Fruit fly (Drosophila melanogaster) whole organism, embryonic: Measurements from ENCODE around the gene Nt5b.

Experiments
- Ada2b ChIP-seq: fragments of 200-800 bp; sonication (Bioruptor generic); IDR thresholded peaks from 2 replicates; pipeline ENCODE4 v1.3.6; 2022; ENCODE audit warnings: missing biosample characterization, missing genetic modification characterization
- Blimp-1 ChIP-seq: fragments of 200-800 bp; sonication (Bioruptor generic); optimal IDR thresholded peaks from 3 replicates; lab custom pipeline; 2018; ENCODE audit warnings: missing biosample characterization, missing genetic modification characterization, mild to moderate bottlenecking, moderate library complexity, missing genetic modification reagents
- CG10321 ChIP-seq: fragments of 200-800 bp; sonication (Bioruptor generic); IDR thresholded peaks from 2 replicates; pipeline ENCODE4 v1.3.6; 2022; ENCODE audit warnings: missing biosample characterization, missing genetic modification characterization
- CG10543 ChIP-seq: fragments of 200-800 bp; sonication (Bioruptor generic); optimal IDR thresholded peaks from 3 replicates; lab custom pipeline; 2017; ENCODE audit warnings: missing biosample characterization, mild to moderate bottlenecking, missing genetic modification characterization, moderate library complexity
- CG13424 ChIP-seq: fragments of 200-800 bp; sonication (Bioruptor generic); optimal IDR thresholded peaks from 2 replicates; lab custom pipeline; 2019; ENCODE audit warnings: missing biosample characterization, mild to moderate bottlenecking, missing genetic modification characterization, moderate library complexity
- CG15269 ChIP-seq: fragments of 200-800 bp; sonication (Bioruptor generic); optimal IDR thresholded peaks from 2 replicates; lab custom pipeline; 2018; ENCODE audit warnings: missing biosample characterization, mild to moderate bottlenecking, missing genetic modification characterization, moderate library complexity
- CG17359 ChIP-seq: fragments of 200-800 bp; sonication (Bioruptor generic); optimal IDR thresholded peaks from 3 replicates; lab custom pipeline; 2018; ENCODE audit warnings: missing biosample characterization, mild to moderate bottlenecking, missing genetic modification characterization, moderate library complexity
- CG17361 ChIP-seq: fragments of 200-800 bp; sonication (Bioruptor generic); IDR thresholded peaks from 3 replicates; pipeline ENCODE4 v1.3.6; 2022; ENCODE audit warnings: missing biosample characterization, missing genetic modification characterization
- CG18599 ChIP-seq: fragments of 200-800 bp; sonication (Bioruptor generic); optimal IDR thresholded peaks from 3 replicates; lab custom pipeline; 2017; ENCODE audit warnings: missing biosample characterization, missing genetic modification characterization, mild to moderate bottlenecking, moderate library complexity, missing genetic modification reagents
- CG2678 ChIP-seq: fragments of 200-800 bp; sonication (Bioruptor generic); optimal IDR thresholded peaks from 3 replicates; lab custom pipeline; 2019; ENCODE audit warnings: missing biosample characterization, mild to moderate bottlenecking, missing genetic modification characterization, moderate library complexity
- CG2712 ChIP-seq: fragments of 200-800 bp; optimal IDR thresholded peaks from 3 replicates; lab custom pipeline; 2019; ENCODE audit warnings: missing biosample characterization, mild to moderate bottlenecking, missing genetic modification characterization, moderate library complexity
- CG32532 ChIP-seq: fragments of 200-800 bp; sonication (Bioruptor generic); IDR thresholded peaks from 2 replicates; pipeline ENCODE4 v1.3.6; 2022; ENCODE audit warnings: missing biosample characterization, missing genetic modification characterization
- CG33557 ChIP-seq: fragments of 200-800 bp; sonication (Bioruptor generic); optimal IDR thresholded peaks from 2 replicates; lab custom pipeline; 2019; ENCODE audit warnings: missing biosample characterization, mild to moderate bottlenecking, missing genetic modification characterization, moderate library complexity
- CG3407 ChIP-seq: fragments of 200-800 bp; sonication (Bioruptor generic); optimal IDR thresholded peaks from 2 replicates; lab custom pipeline; 2018; ENCODE audit warnings: missing biosample characterization, mild to moderate bottlenecking, missing genetic modification characterization
- CG3995 ChIP-seq: fragments of 200-800 bp; sonication (Bioruptor generic); optimal IDR thresholded peaks from 3 replicates; lab custom pipeline; 2016; ENCODE audit warnings: missing biosample characterization, missing genetic modification characterization
- CG42726 ChIP-seq: fragments of 200-800 bp; sonication (Bioruptor generic); IDR thresholded peaks from 2 replicates; pipeline ENCODE4 v1.3.6; 2022; ENCODE audit warnings: missing biosample characterization, missing genetic modification characterization; ENCODE audit not compliant: partially characterized antibody
- CG4820 ChIP-seq: fragments of 200-800 bp; sonication (Bioruptor generic); optimal IDR thresholded peaks from 3 replicates; lab custom pipeline; 2016; ENCODE audit warnings: missing biosample characterization, missing genetic modification characterization
- CG7271 ChIP-seq: fragments of 200-800 bp; sonication (Bioruptor generic); optimal IDR thresholded peaks from 2 replicates; lab custom pipeline; 2018; ENCODE audit warnings: missing biosample characterization, mild to moderate bottlenecking, missing genetic modification characterization, moderate library complexity
- CG7839 ChIP-seq: fragments of 200-800 bp; sonication (Bioruptor generic); optimal IDR thresholded peaks from 3 replicates; lab custom pipeline; 2018; ENCODE audit warnings: missing biosample characterization, mild to moderate bottlenecking, missing genetic modification characterization, moderate library complexity
- D19B ChIP-seq: fragments of 200-800 bp; sonication (Bioruptor generic); optimal IDR thresholded peaks from 2 replicates; lab custom pipeline; 2017; ENCODE audit warnings: missing biosample characterization, mild to moderate bottlenecking, missing genetic modification characterization
- HLH3B ChIP-seq: fragments of 200-800 bp; sonication (Bioruptor generic); IDR thresholded peaks from 2 replicates; pipeline ENCODE4 v1.3.6; 2022; ENCODE audit warnings: missing biosample characterization, missing genetic modification characterization
- Hey ChIP-seq: fragments of 200-800 bp; sonication (Bioruptor generic); optimal IDR thresholded peaks from 3 replicates; lab custom pipeline; 2018; ENCODE audit warnings: missing biosample characterization, mild to moderate bottlenecking, missing genetic modification characterization
- Hr39 ChIP-seq: fragments of >200 bp; optimal IDR thresholded peaks from 2 replicates; lab custom pipeline; 2017
- Hr51 ChIP-seq, 2 experiments: fragments of 200-800 bp; sonication (Bioruptor generic); optimal IDR thresholded peaks; 2 replicates in 1 of 2; 3 replicates in 1 of 2; lab custom pipeline; 2016 to 2018; ENCODE audit warnings: missing biosample characterization in 2 of 2, missing genetic modification characterization in 2 of 2, mild to moderate bottlenecking in 1 of 2, moderate library complexity in 1 of 2
- Med ChIP-seq: fragments of 200-800 bp; sonication (Bioruptor generic); peaks from one replicate; lab custom pipeline; 2016; ENCODE audit warnings: missing biosample characterization, missing genetic modification characterization, mild to moderate bottlenecking, inconsistent platforms, moderate library complexity
- Meics ChIP-seq: fragments of 200-800 bp; sonication (Bioruptor generic); optimal IDR thresholded peaks from 2 replicates; lab custom pipeline; 2017; ENCODE audit warnings: missing biosample characterization, mild to moderate bottlenecking, missing genetic modification characterization
- NC2α ChIP-seq: fragments of 200-800 bp; sonication (Bioruptor generic); optimal IDR thresholded peaks from 2 replicates; lab custom pipeline; 2016; ENCODE audit warnings: missing biosample characterization, missing genetic modification characterization
- Neu2 ChIP-seq: fragments of 200-800 bp; sonication (Bioruptor generic); optimal IDR thresholded peaks from 3 replicates; lab custom pipeline; 2016; ENCODE audit warnings: missing biosample characterization, missing genetic modification characterization, borderline replicate concordance
- Pdp1 ChIP-seq, 2 experiments: fragments of 200-800 bp; sonication (Bioruptor generic); optimal IDR thresholded peaks; 3 replicates each; lab custom pipeline; 2016; ENCODE audit warnings: missing biosample characterization in 2 of 2, missing genetic modification characterization in 2 of 2, mild to moderate bottlenecking in 1 of 2, moderate library complexity in 1 of 2
- Xrp1 ChIP-seq: fragments of 200-800 bp; sonication (Bioruptor generic); IDR thresholded peaks from 2 replicates; pipeline ENCODE4 v1.3.6; 2022; ENCODE audit warnings: missing biosample characterization, missing genetic modification characterization
- ap ChIP-seq: fragments of 200-800 bp; sonication (Bioruptor generic); IDR thresholded peaks from 2 replicates; pipeline ENCODE4 v1.3.6; 2022; ENCODE audit warnings: missing biosample characterization, missing genetic modification characterization
- bcd ChIP-seq: fragments of 200-800 bp; sonication (Bioruptor generic); optimal IDR thresholded peaks from 2 replicates; lab custom pipeline; 2017; ENCODE audit warnings: missing biosample characterization, mild to moderate bottlenecking, missing genetic modification characterization
- croc ChIP-seq: fragments of 200-800 bp; sonication (Bioruptor generic); conservative IDR thresholded peaks from 3 replicates; pipeline ENCODE4 v1.3.6; 2022; ENCODE audit warnings: missing biosample characterization, missing genetic modification characterization
- eve ChIP-seq, 2 experiments: fragments of >200 bp; optimal IDR thresholded peaks; 2 replicates each; lab custom pipeline; 2017; ENCODE audit warnings: missing biosample characterization in 2 of 2, missing genetic modification characterization in 2 of 2
- exex ChIP-seq: fragments of 200-800 bp; sonication (Bioruptor generic); optimal IDR thresholded peaks from 4 replicates; lab custom pipeline; 2018; ENCODE audit warnings: missing biosample characterization, mild to moderate bottlenecking, missing genetic modification characterization, moderate library complexity
- fu2 ChIP-seq: fragments of 200-800 bp; sonication (Bioruptor generic); optimal IDR thresholded peaks from 2 replicates; lab custom pipeline; 2016; ENCODE audit warnings: missing biosample characterization, missing genetic modification characterization
- ind ChIP-seq: fragments of 200-800 bp; sonication (Bioruptor generic); optimal IDR thresholded peaks from 3 replicates; lab custom pipeline; 2016; ENCODE audit warnings: missing biosample characterization, missing genetic modification characterization
- ken ChIP-seq: fragments of 200-800 bp; sonication (Bioruptor generic); IDR thresholded peaks from 3 replicates; pipeline ENCODE4 v1.3.6; 2022; ENCODE audit warnings: missing biosample characterization, missing genetic modification characterization
- lab ChIP-seq: fragments of 200-800 bp; sonication (Bioruptor generic); optimal IDR thresholded peaks from 3 replicates; lab custom pipeline; 2017; ENCODE audit warnings: missing biosample characterization, missing genetic modification characterization, mild to moderate bottlenecking, moderate library complexity, missing genetic modification reagents
- lmd ChIP-seq: fragments of 200-800 bp; sonication (Bioruptor generic); IDR thresholded peaks from 2 replicates; pipeline ENCODE4 v1.3.6; 2022; ENCODE audit warnings: missing biosample characterization, missing genetic modification characterization
- phol ChIP-seq: fragments of 200-800 bp; sonication (Bioruptor generic); optimal IDR thresholded peaks from 3 replicates; lab custom pipeline; 2018; ENCODE audit warnings: missing biosample characterization, mild to moderate bottlenecking, missing genetic modification characterization, moderate library complexity
- row ChIP-seq: fragments of 200-800 bp; sonication (Bioruptor generic); IDR thresholded peaks from 3 replicates; pipeline ENCODE4 v1.3.6; 2022; ENCODE audit warnings: missing biosample characterization, missing genetic modification characterization
- run ChIP-seq: fragments of 200-800 bp; sonication (Bioruptor generic); optimal IDR thresholded peaks from 3 replicates; lab custom pipeline; 2018; ENCODE audit warnings: missing biosample characterization, mild to moderate bottlenecking, missing genetic modification characterization
- sens ChIP-seq: fragments of 200-800 bp; sonication (Bioruptor generic); peaks from one replicate; lab custom pipeline; 2016; ENCODE audit warnings: missing biosample characterization, missing genetic modification characterization
- sisA ChIP-seq: fragments of 200-800 bp; sonication (Bioruptor generic); IDR thresholded peaks from 2 replicates; pipeline ENCODE4 v1.3.6; 2022; ENCODE audit warnings: missing biosample characterization, missing genetic modification characterization
- sr ChIP-seq: fragments of 200-800 bp; sonication (Bioruptor generic); IDR thresholded peaks from 3 replicates; pipeline ENCODE4 v1.3.6; 2022; ENCODE audit warnings: missing biosample characterization, missing genetic modification characterization
- ssp ChIP-seq: fragments of 200-800 bp; sonication (Bioruptor generic); IDR thresholded peaks from 2 replicates; pipeline ENCODE4 v1.3.6; 2022; ENCODE audit warnings: missing biosample characterization, missing genetic modification characterization

Gene Nt5b

dm6 chrX:18363423-18363822 lies 46.5 kb downstream of the Nt5b start (continued):
- peak; percentile 58 for TF ChIP-seq CG4820 (GFP tag; lab: Kevin White, UChicago)

- peak; percentile 30 for TF ChIP-seq ind
- 0 out of 3 replicates have a peak, but pooled peaks have one; percentile 24 for TF ChIP-seq sr (GFP tag; lab: Robert Waterston, UW)
- peak; percentile 12 for TF ChIP-seq CG17359 (tag; lab: Kevin White, UChicago)
- peak; percentile 9 for TF ChIP-seq CG15269
- TF ChIP-seq CG2678 (tag; lab: Kevin White, UChicago), result peak; percentile 53
- peak; percentile 28 for TF ChIP-seq D19B (GFP tag; lab: Kevin White, UChicago)
- no peak for TF ChIP-seq CG18599 (GFP tag; lab: Kevin White, UChicago)
- peak; percentile 31 for TF ChIP-seq row (GFP tag; lab: Robert Waterston, UW)
- 0 out of 3 replicates have a peak, but pooled peaks have one; percentile 21 for TF ChIP-seq ken (GFP tag; lab: Robert Waterston, UW)
- peak; percentile 45 for TF ChIP-seq CG7839 (tag; lab: Kevin White, UChicago)
- TF ChIP-seq ssp (GFP tag; lab: Robert Waterston, UW), result 0 out of 2 replicates have a peak, but pooled peaks have one; percentile 12
- peak; percentile 18; the same call in 1 of the 2 replicates for TF ChIP-seq Xrp1 (GFP tag; lab: Robert Waterston, UW)
- peak in 1 of 2 experiments; percentile 57 for TF ChIP-seq eve (GFP tag; optimal IDR thresholded peaks at IDR 0.05; lab: Kevin White, UChicago)
- no peak for TF ChIP-seq Ada2b
- TF ChIP-seq exex, result no peak
- peak; percentile 26; the same call in 1 of the 2 replicates for TF ChIP-seq sisA (GFP tag; lab: Robert Waterston, UW)
- no peak for TF ChIP-seq ap (GFP tag; lab: Robert Waterston, UW)
- peak; percentile 34; the same call in 1 of the 2 replicates for TF ChIP-seq lmd
- no peak for TF ChIP-seq Neu2 (GFP tag; lab: Kevin White, UChicago)
- TF ChIP-seq CG17361 (GFP tag; lab: Robert Waterston, UW), result 0 out of 3 replicates have a peak, but pooled peaks have one; percentile 32
- peak; percentile 59 for TF ChIP-seq phol (tag; lab: Kevin White, UChicago)
- TF ChIP-seq Hr51 (GFP tag; optimal IDR thresholded peaks at IDR 0.05; lab: Kevin White, UChicago), result peak in 1 of 2 experiments; percentile 32
- TF ChIP-seq NC2α, result no peak
- TF ChIP-seq Med (GFP tag; lab: Kevin White, UChicago), result peak; percentile 44
- TF ChIP-seq CG42726 (GFP tag; lab: Robert Waterston, UW), result no peak
- no peak for TF ChIP-seq CG33557 (GFP tag; lab: Kevin White, UChicago)
- TF ChIP-seq Pdp1 (GFP tag; optimal IDR thresholded peaks at IDR 0.05; lab: Kevin White, UChicago), result peak in 1 of 2 experiments; percentile 17
- TF ChIP-seq CG3995 (GFP tag; lab: Kevin White, UChicago), result no peak
- no peak for TF ChIP-seq CG7271
- no peak for TF ChIP-seq CG10321 (GFP tag; lab: Robert Waterston, UW)
- TF ChIP-seq sens, result peak; percentile 67
- peak; percentile 21 for TF ChIP-seq CG2712 (tag; lab: Kevin White, UChicago)
- no peak for TF ChIP-seq fu2 (GFP tag; lab: Kevin White, UChicago)
- TF ChIP-seq bcd (GFP tag; lab: Kevin White, UChicago), result peak; percentile 14
- peak; percentile 7 for TF ChIP-seq Meics (GFP tag; lab: Kevin White, UChicago)
- TF ChIP-seq CG13424, result peak; percentile 39
- no peak for TF ChIP-seq CG10543
- TF ChIP-seq CG3407 (GFP tag; lab: Kevin White, UChicago), result no peak
- no peak for TF ChIP-seq croc (GFP tag; lab: Robert Waterston, UW)
- TF ChIP-seq CG4820 (GFP tag; lab: Kevin White, UChicago), result peak; percentile 21
- peak; percentile 4 for TF ChIP-seq Blimp-1 (GFP tag; lab: Kevin White, UChicago)
- no peak for TF ChIP-seq run (tag; lab: Kevin White, UChicago)
- 0 out of 2 replicates have a peak, but pooled peaks have one; percentile 18 for TF ChIP-seq CG32532 (GFP tag; lab: Robert Waterston, UW)
- TF ChIP-seq Hey (tag; lab: Kevin White, UChicago), result no peak
- peak; percentile 34; the same call in 1 of the 2 replicates for TF ChIP-seq HLH3B (GFP tag; lab: Robert Waterston, UW)
- no peak for TF ChIP-seq Hr39 (lab: Kevin White, UChicago)
- TF ChIP-seq lab (GFP tag; lab: Kevin White, UChicago), result peak; percentile 2
Measured at dm6 chrX:18358352-18358931, 51.5 kb downstream of the Nt5b start, which contains the start of gene CG6106. Gene CG6106 (plus strand): TSS chrX:18358881.
